Fruit fly (Drosophila melanogaster): Measurements from ENCODE around the gene CG2924.
A peak's percentile ranks its signal among the peaks of the same experiment; 100 is the strongest.

The CG2924 gene

dm6 chrX:2293294-2293988 lies 22.9 kb upstream of the CG2924 start, which contains the start of gene CG2865 (continued):
- peak; percentile 77; the same call in 2 of the 3 replicates for TF ChIP-seq CG2889 (GFP tag; IDR thresholded peaks at IDR 0.05)
- TF ChIP-seq fd3F (GFP tag; optimal IDR thresholded peaks at IDR 0.05): peak; percentile 94
- TF ChIP-seq zen2 (GFP tag; IDR thresholded peaks at IDR 0.05; ENCODE audit: partially characterized antibody): no peak; the same call in 2 of the 3 replicates
- peak; percentile 92 for TF ChIP-seq pum (GFP tag; optimal IDR thresholded peaks at IDR 0.05)
- peak; percentile 85 for TF ChIP-seq slp2 (GFP tag; optimal IDR thresholded peaks at IDR 0.05)
- peak; percentile 94 for TF ChIP-seq Fer2 (tag; optimal IDR thresholded peaks at IDR 0.05)
- TF ChIP-seq CG2116 (GFP tag; optimal IDR thresholded peaks at IDR 0.05): peak; percentile 68
- TF ChIP-seq CG8478 (optimal IDR thresholded peaks at IDR 0.05): no peak
- peak; percentile 77 for TF ChIP-seq CG10462 (GFP tag; optimal IDR thresholded peaks at IDR 0.05)
- peak; percentile 68 for TF ChIP-seq Aef1 (GFP tag; IDR thresholded peaks at IDR 0.05)
- TF ChIP-seq CG15269 (tag; optimal IDR thresholded peaks at IDR 0.05): peak; percentile 97
- TF ChIP-seq CG12942 (GFP tag; optimal IDR thresholded peaks at IDR 0.05): peak; percentile 76
- peak; percentile 96 for TF ChIP-seq CG2712 (tag; optimal IDR thresholded peaks at IDR 0.05)
- peak; percentile 28; the same call in 1 of the 2 replicates for TF ChIP-seq CG1024 (GFP tag; IDR thresholded peaks at IDR 0.05)
- peak; percentile 88 for TF ChIP-seq CG14014 (GFP tag; IDR thresholded peaks at IDR 0.05)
- TF ChIP-seq CG7839 (tag; optimal IDR thresholded peaks at IDR 0.05): peak; percentile 97
- peak; percentile 69; the same call in 2 of the 3 replicates for TF ChIP-seq CG6175 (GFP tag; IDR thresholded peaks at IDR 0.05)
- peak; percentile 29; the same call in 2 of the 3 replicates for TF ChIP-seq gce (GFP tag; IDR thresholded peaks at IDR 0.05)
- peak; percentile 92 for TF ChIP-seq sd (tag; optimal IDR thresholded peaks at IDR 0.05)
- peak; percentile 57 for TF ChIP-seq CG9876 (GFP tag; optimal IDR thresholded peaks at IDR 0.05)
- TF ChIP-seq emc (GFP tag; optimal IDR thresholded peaks at IDR 0.05): peak; percentile 67
- TF ChIP-seq CG16815 (GFP tag; optimal IDR thresholded peaks at IDR 0.05): peak; percentile 88
- peak; percentile 26; the same call in 1 of the 2 replicates for TF ChIP-seq Poxn (GFP tag; IDR thresholded peaks at IDR 0.05)
- peak; percentile 90 for TF ChIP-seq NK7.1 (GFP tag; optimal IDR thresholded peaks at IDR 0.05)
- TF ChIP-seq eyg (GFP tag; optimal IDR thresholded peaks at IDR 0.05): peak; percentile 76
- peak; percentile 89 for TF ChIP-seq her (GFP tag; optimal IDR thresholded peaks at IDR 0.05)
- peak; percentile 69 for TF ChIP-seq gsb (GFP tag; IDR thresholded peaks at IDR 0.05)
- TF ChIP-seq CG13287 (GFP tag; IDR thresholded peaks at IDR 0.05; ENCODE audit: partially characterized antibody): peak; percentile 56
- peak; percentile 91 for TF ChIP-seq Ssrp (tag; optimal IDR thresholded peaks at IDR 0.05)
- peak; percentile 92 for TF ChIP-seq mam (GFP tag; optimal IDR thresholded peaks at IDR 0.05)
- peak; percentile 89 for TF ChIP-seq Bteb2 (GFP tag; optimal IDR thresholded peaks at IDR 0.05)
- TF ChIP-seq pfk (GFP tag; optimal IDR thresholded peaks at IDR 0.05): peak; percentile 65
- TF ChIP-seq CG4328 (GFP tag; optimal IDR thresholded peaks at IDR 0.05): peak; percentile 95
- peak; percentile 94 for TF ChIP-seq CG15011 (GFP tag; optimal IDR thresholded peaks at IDR 0.05)
- peak; percentile 7 for TF ChIP-seq BEAF-32 (GFP tag; optimal IDR thresholded peaks at IDR 0.05)
- peak; percentile 94 for TF ChIP-seq CG10209 (GFP tag; optimal IDR thresholded peaks at IDR 0.05)
- TF ChIP-seq ind (GFP tag; optimal IDR thresholded peaks at IDR 0.05): peak; percentile 91
- peak; percentile 90 to 93 for TF ChIP-seq Pdp1 (GFP tag; optimal IDR thresholded peaks at IDR 0.05)
- peak; percentile 93 for TF ChIP-seq CG1529 (GFP tag; optimal IDR thresholded peaks at IDR 0.05)
- TF ChIP-seq CG32772 (GFP tag; IDR thresholded peaks at IDR 0.05): peak; percentile 80
- peak; percentile 84 for TF ChIP-seq ara (GFP tag; IDR thresholded peaks at IDR 0.05)
- peak; percentile 78 for TF ChIP-seq bbx (GFP tag; IDR thresholded peaks at IDR 0.05; ENCODE audit: partially characterized antibody)
- peak; percentile 97 for TF ChIP-seq CG12659 (GFP tag; optimal IDR thresholded peaks at IDR 0.05)
- peak; percentile 94 for TF ChIP-seq CG10979 (tag; optimal IDR thresholded peaks at IDR 0.05)
- TF ChIP-seq gem (tag; optimal IDR thresholded peaks at IDR 0.05): peak; percentile 97
- TF ChIP-seq CG11696 (GFP tag; IDR thresholded peaks at IDR 0.05): peak; percentile 99
- peak; percentile 84 for TF ChIP-seq CG16863 (GFP tag; optimal IDR thresholded peaks at IDR 0.05)
- TF ChIP-seq CG17328 (GFP tag; IDR thresholded peaks at IDR 0.05): peak; percentile 66
- TF ChIP-seq Dll (GFP tag; IDR thresholded peaks at IDR 0.05; ENCODE audit: partially characterized antibody): no peak

All from whole organism, embryonic.